Fruit fly (Drosophila melanogaster): Measurements from ENCODE around the gene Vps33B.

Vps33B gene

DNA sequence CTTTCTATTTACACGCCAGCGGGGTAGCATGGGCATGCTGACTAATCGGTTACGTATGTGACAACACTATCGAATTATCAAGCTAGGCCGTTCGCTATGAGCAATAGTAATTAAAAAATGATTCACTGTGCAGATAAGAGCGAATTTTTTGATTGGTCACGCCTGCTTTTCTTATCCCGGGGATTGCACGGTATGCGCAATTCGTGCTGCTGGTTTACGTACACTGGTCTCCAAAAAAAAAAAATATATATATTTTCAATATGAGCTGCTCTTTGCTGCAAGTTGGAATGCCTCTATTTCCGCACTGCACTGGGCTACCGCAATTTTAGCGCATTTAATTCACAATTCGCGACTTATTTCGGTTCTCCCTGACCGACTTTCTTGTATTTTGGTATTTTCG, 17.1 kb downstream of the Vps33B start (continued):
- TF ChIP-seq CG10979 (tag; optimal IDR thresholded peaks at IDR 0.05) (no peak), amos (GFP tag; IDR thresholded peaks at IDR 0.05; ENCODE audit: partially characterized antibody) (no peak), CG30403 (GFP tag; optimal IDR thresholded peaks at IDR 0.05) (no peak), kni (GFP tag; optimal IDR thresholded peaks at IDR 0.05) (no peak), Chrac-16 (GFP tag; optimal IDR thresholded peaks at IDR 0.05) (no peak), H15 (GFP tag; IDR thresholded peaks at IDR 0.05) (no peak), exex (tag; optimal IDR thresholded peaks at IDR 0.05) (peak; percentile 81), cg (GFP tag; optimal IDR thresholded peaks at IDR 0.05) (no peak), CG18599 (GFP tag; optimal IDR thresholded peaks at IDR 0.05) (peak; percentile 44), sqz (GFP tag; optimal IDR thresholded peaks at IDR 0.05) (no peak), CG16863 (GFP tag; optimal IDR thresholded peaks at IDR 0.05) (no peak), gt (GFP tag; IDR thresholded peaks at IDR 0.05) (no peak), CG3726 (GFP tag; IDR thresholded peaks at IDR 0.05) (no peak), ash1 (GFP tag; optimal IDR thresholded peaks at IDR 0.05) (no peak), ranshi (GFP tag; IDR thresholded peaks at IDR 0.05) (no peak), shn (GFP tag; optimal IDR thresholded peaks at IDR 0.05) (no peak), YL-1 (GFP tag; optimal IDR thresholded peaks at IDR 0.05) (no peak), CG1024 (GFP tag; IDR thresholded peaks at IDR 0.05) (no peak; the same call in 1 of the 2 replicates), CG31224 (GFP tag; IDR thresholded peaks at IDR 0.05) (no peak), HmgD (GFP tag; optimal IDR thresholded peaks at IDR 0.05) (no peak), CG7987 (GFP tag; optimal IDR thresholded peaks at IDR 0.05) (no peak), inv (GFP tag; IDR thresholded peaks at IDR 0.05; ENCODE audit: partially characterized antibody) (no peak), CG8944 (GFP tag; optimal IDR thresholded peaks at IDR 0.05) (no peak), Atf-2 (GFP tag; optimal IDR thresholded peaks at IDR 0.05) (no peak), CG5180 (GFP tag; optimal IDR thresholded peaks at IDR 0.05) (no peak), ken (GFP tag; IDR thresholded peaks at IDR 0.05) (peak; percentile 29; the same call in 1 of the 3 replicates), zfh2 (GFP tag; optimal IDR thresholded peaks at IDR 0.05) (no peak), Bteb2 (GFP tag; optimal IDR thresholded peaks at IDR 0.05) (no peak), zen (tag; optimal IDR thresholded peaks at IDR 0.05) (no peak), CG17612 (GFP tag; IDR thresholded peaks at IDR 0.05) (no peak), NC2α (GFP tag; optimal IDR thresholded peaks at IDR 0.05) (no peak), CG12659 (GFP tag; optimal IDR thresholded peaks at IDR 0.05) (no peak), croc (GFP tag; conservative IDR thresholded peaks at IDR 0.05) (no peak), p53 (GFP tag; optimal IDR thresholded peaks at IDR 0.05) (no peak), CG2875 (GFP tag; optimal IDR thresholded peaks at IDR 0.05) (peak; percentile 12), cato (GFP tag; optimal IDR thresholded peaks at IDR 0.05; ENCODE audit: borderline replicate concordance) (no peak), CG6654 (GFP tag; optimal IDR thresholded peaks at IDR 0.05) (peak; percentile 22), CG10959 (GFP tag; IDR thresholded peaks at IDR 0.05) (no peak), Gug (GFP tag; IDR thresholded peaks at IDR 0.05) (no peak), dan (GFP tag; IDR thresholded peaks at IDR 0.05) (no peak), Hr78 (GFP tag; optimal IDR thresholded peaks at IDR 0.05) (no peak), lbe (GFP tag; optimal IDR thresholded peaks at IDR 0.05) (peak; percentile 7), Bdp1 (GFP tag; optimal IDR thresholded peaks at IDR 0.05) (no peak), ab (GFP tag; optimal IDR thresholded peaks at IDR 0.05) (peak; percentile 23), gcm2 (GFP tag; optimal IDR thresholded peaks at IDR 0.05) (no peak), Six4 (GFP tag; optimal IDR thresholded peaks at IDR 0.05) (no peak), sob (GFP tag; IDR thresholded peaks at IDR 0.05) (no peak), CG4617 (GFP tag; optimal IDR thresholded peaks at IDR 0.05; ENCODE audit: borderline replicate concordance) (peak; percentile 39), CG1792 (GFP tag; optimal IDR thresholded peaks at IDR 0.05) (no peak), toy (GFP tag; IDR thresholded peaks at IDR 0.05) (no peak), CG7839 (tag; optimal IDR thresholded peaks at IDR 0.05) (peak; percentile 30), Sry-β (GFP tag; optimal IDR thresholded peaks at IDR 0.05) (no peak)
